Worm (Caenorhabditis elegans): ENCODE data around the gene K09C6.2.
"Not testable (repeated sequence)": the region's sequence is repeated elsewhere in the genome, so short reads cannot be mapped to it uniquely, and the experiment has no call there.

K09C6.2 gene

ce11 chrV:826097-826496 is 30.6 kb upstream of the K09C6.2 start, which contains the start of gene F41H8.2:
Gene F41H8.2 (plus strand): TSS chrV:826397.
- TF ChIP-seq ceh-82 (tag; optimal IDR thresholded peaks at IDR 0.05), result no peak
- no peak for TF ChIP-seq elt-2 (tag; optimal IDR thresholded peaks at IDR 0.05)
- TF ChIP-seq nhr-12 (tag; optimal IDR thresholded peaks at IDR 0.05), result no peak
- TF ChIP-seq dsc-1 (tag; optimal IDR thresholded peaks at IDR 0.05), result no peak
- TF ChIP-seq vab-15 (tag; optimal IDR thresholded peaks at IDR 0.05), result no peak
- no peak for TF ChIP-seq grh-1 (GFP tag; IDR thresholded peaks at IDR 0.05)

- TF ChIP-seq efl-1 (optimal IDR thresholded peaks at IDR 0.05), result no peak
- TF ChIP-seq efl-1 (GFP tag; optimal IDR thresholded peaks at IDR 0.05 in 1 of 2), result no peak
- TF ChIP-seq mdl-1 (tag; optimal IDR thresholded peaks at IDR 0.05), result no peak
- no peak for TF ChIP-seq C16A3.4 (tag; optimal IDR thresholded peaks at IDR 0.05)
- no peak for TF ChIP-seq mab-9 (GFP tag; IDR thresholded peaks at IDR 0.05)
- TF ChIP-seq ets-5 (GFP tag; IDR thresholded peaks at IDR 0.05), result no peak
- no peak for TF ChIP-seq nhr-77 (tag; optimal IDR thresholded peaks at IDR 0.05)
These were observed 23.3 kb upstream of the K09C6.2 start, which contains the start of gene F41H8.1 for ce11 chrV:833368-833767. Gene F41H8.1 (plus strand): TSS chrV:833668.

ce11 chrV:838984-839471 is 17.6 kb upstream of the K09C6.2 start, which contains the start of the genes K09C6.7 and K09C6.10:
Gene K09C6.7 (minus strand): TSS chrV:839084.
Gene K09C6.10 (plus strand): TSS chrV:839421.
- TF ChIP-seq nhr-20, mdl-1, pax-3 (tag; optimal IDR thresholded peaks at IDR 0.05): not testable (repeated sequence)

ce11 chrV:842611-843010 is 14.0 kb upstream of the K09C6.2 start:
- TF ChIP-seq ceh-8 (GFP tag; optimal IDR thresholded peaks at IDR 0.05) (peak; percentile 65), ces-1 (GFP tag; optimal IDR thresholded peaks at IDR 0.05) (no peak), unc-62 (GFP tag; optimal IDR thresholded peaks at IDR 0.05) (no peak), fkh-8 (tag; optimal IDR thresholded peaks at IDR 0.05) (no peak), nhr-19 (GFP tag; conservative IDR thresholded peaks at IDR 0.05) (no peak)

- not testable (repeated sequence) for TF ChIP-seq lin-35 (GFP tag; optimal IDR thresholded peaks at IDR 0.05); unc-30 (tag; optimal IDR thresholded peaks at IDR 0.05); aly-2 (tag; optimal IDR thresholded peaks at IDR 0.05)
These were observed 13.5 kb upstream of the K09C6.2 start, which contains the start of gene K09C6.8 for ce11 chrV:843118-843517. Gene K09C6.8 (minus strand): TSS chrV:843218.

ce11 chrV:847521-847920 is 9.1 kb upstream of the K09C6.2 start, which contains the start of gene srbc-13:
Gene srbc-13 (plus strand): TSS chrV:847821.
- TF ChIP-seq elt-2 (tag; optimal IDR thresholded peaks at IDR 0.05) (no peak), alr-1 (tag; optimal IDR thresholded peaks at IDR 0.05; ENCODE audit: borderline replicate concordance) (no peak), ama-1 (optimal IDR thresholded peaks at IDR 0.05) (no peak), nhr-11 (tag; optimal IDR thresholded peaks at IDR 0.05) (no peak), mep-1 (tag; optimal IDR thresholded peaks at IDR 0.05) (no peak), vab-15 (tag; optimal IDR thresholded peaks at IDR 0.05) (no peak), efl-1 (optimal IDR thresholded peaks at IDR 0.05) (no peak), efl-1 (GFP tag; optimal IDR thresholded peaks at IDR 0.05 in 1 of 2) (no peak), nhr-76 (tag; optimal IDR thresholded peaks at IDR 0.05) (no peak), egl-27 (tag; optimal IDR thresholded peaks at IDR 0.05) (no peak), snu-23 (GFP tag; optimal IDR thresholded peaks at IDR 0.05) (no peak), C16A3.4 (tag; optimal IDR thresholded peaks at IDR 0.05) (no peak), hlh-4 (tag; optimal IDR thresholded peaks at IDR 0.05) (no peak), C34B4.2 (tag; optimal IDR thresholded peaks at IDR 0.05) (no peak), pax-3 (tag; optimal IDR thresholded peaks at IDR 0.05) (no peak), efl-3 (GFP tag; optimal IDR thresholded peaks at IDR 0.05) (no peak), lin-14 (GFP tag; optimal IDR thresholded peaks at IDR 0.05) (no peak), irx-1 (tag; optimal IDR thresholded peaks at IDR 0.05) (no peak)
